Fruit fly (Drosophila melanogaster) whole organism, adult: Measurements from ENCODE around the gene Dpck.

ENCODE experiments used
- CG11617 ChIP-seq: fragments of 200-800 bp; sonication (Bioruptor generic); optimal IDR thresholded peaks from 2 replicates; lab custom pipeline; 2017; ENCODE audit warnings: mild to moderate bottlenecking, missing biosample characterization, missing genetic modification reagents, missing genetic modification characterization
- cnc ChIP-seq, 2 experiments: fragments of >200 bp; optimal IDR thresholded peaks; 2 replicates each; lab custom pipeline; 2017

DNA sequence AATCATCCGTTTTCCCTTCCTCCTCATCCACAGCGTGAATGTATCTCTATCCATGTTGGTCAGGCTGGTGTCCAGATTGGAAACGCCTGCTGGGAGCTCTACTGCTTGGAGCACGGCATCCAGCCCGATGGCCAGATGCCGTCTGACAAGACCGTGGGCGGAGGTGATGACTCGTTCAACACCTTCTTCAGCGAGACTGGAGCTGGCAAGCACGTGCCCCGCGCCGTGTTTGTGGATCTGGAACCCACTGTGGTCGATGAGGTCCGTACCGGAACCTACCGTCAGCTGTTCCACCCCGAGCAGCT lies 5.2 kb downstream of the Dpck start:
- no peak for TF ChIP-seq CG11617 (GFP tag; lab: Kevin White, UChicago)
- no peak for TF ChIP-seq cnc (optimal IDR thresholded peaks at IDR 0.05; lab: Kevin White, UChicago)
